Worm (Caenorhabditis elegans) whole organism, late embryonic: ENCODE results near the gene F01D5.1.

Experiments
- ceh-34 ChIP-seq: sonication (generic microtip); optimal IDR thresholded peaks from 2 replicates; lab custom pipeline; 2016; ENCODE audit warnings: mild to moderate bottlenecking, missing genetic modification characterization, missing compliant biosample characterization
- dve-1 ChIP-seq: sonication (generic microtip); optimal IDR thresholded peaks from 2 replicates; lab custom pipeline; 2017; ENCODE audit warnings: antibody characterized with exemption, mild to moderate bottlenecking, missing genetic modification characterization, missing compliant biosample characterization
- eyg-1 ChIP-seq: sonication (generic microtip); optimal IDR thresholded peaks from 2 replicates; lab custom pipeline; 2016; ENCODE audit warnings: missing genotype, missing genetic modification characterization, missing compliant biosample characterization
- madf-2 ChIP-seq: sonication (generic microtip); optimal IDR thresholded peaks from 2 replicates; lab custom pipeline; 2017; ENCODE audit warnings: missing genetic modification characterization, missing compliant biosample characterization
- mec-3 ChIP-seq: sonication (generic microtip); optimal IDR thresholded peaks from 2 replicates; lab custom pipeline; 2016; ENCODE audit warnings: borderline replicate concordance, missing genetic modification characterization, missing compliant biosample characterization
- nfya-1 ChIP-seq: sonication (generic microtip); optimal IDR thresholded peaks from 2 replicates; lab custom pipeline; 2017; ENCODE audit warnings: missing genetic modification characterization, mild to moderate bottlenecking, missing compliant biosample characterization, antibody characterized with exemption, moderate library complexity
- nhr-11 ChIP-seq: fragments of 150-350 bp; optimal IDR thresholded peaks from 2 replicates; lab custom pipeline; 2014; ENCODE audit warnings: missing biosample characterization, missing genetic modification characterization

DNA sequence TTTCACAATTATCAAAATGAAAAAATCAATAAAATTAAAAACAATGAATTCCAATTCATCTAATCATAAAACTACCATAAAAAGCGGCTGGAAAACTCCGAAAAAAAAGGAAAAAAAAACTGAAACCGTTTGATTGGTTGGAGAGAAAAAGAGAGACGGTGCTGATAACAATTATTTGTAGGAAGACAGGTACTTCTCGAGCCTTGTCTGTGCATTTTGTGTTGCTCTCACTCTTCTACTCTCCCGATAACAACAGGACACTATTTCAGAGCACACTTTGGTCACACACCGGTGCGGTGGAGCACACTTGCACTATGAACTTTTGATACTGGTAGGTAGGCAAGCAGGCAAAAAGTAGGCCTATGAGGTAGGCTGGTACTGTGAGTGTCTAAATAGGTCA lies 40.9 kb downstream of the F01D5.1 start:
- TF ChIP-seq ceh-34 (no peak), nfya-1 (tag; lab: Kevin White, UChicago) (no peak), eyg-1 (tag; lab: Kevin White, UChicago) (no peak), mec-3 (no peak), dve-1 (tag; lab: Kevin White, UChicago) (no peak), madf-2 (tag; lab: Kevin White, UChicago) (no peak), nhr-11 (tag; lab: Kevin White, UChicago) (no peak)
